Fruit fly (Drosophila melanogaster) whole organism, embryonic: ENCODE data around the gene Ir25a.

ENCODE experiments used
- CG10147 ChIP-seq: fragments of 200-800 bp; sonication (Bioruptor generic); optimal IDR thresholded peaks from 2 replicates; lab custom pipeline; 2019; ENCODE audit warnings: missing biosample characterization, mild to moderate bottlenecking, missing genetic modification characterization, moderate library complexity
- CG10366 ChIP-seq: fragments of 200-800 bp; sonication (Bioruptor generic); IDR thresholded peaks from 2 replicates; pipeline ENCODE4 v1.3.6; 2022; ENCODE audit warnings: missing biosample characterization, missing genetic modification characterization
- CG10959 ChIP-seq: fragments of 200-800 bp; sonication (Bioruptor generic); IDR thresholded peaks from 2 replicates; pipeline ENCODE4 v1.3.6; 2022; ENCODE audit warnings: missing biosample characterization, missing genetic modification characterization
- CG11085 ChIP-seq: fragments of 200-800 bp; sonication (Bioruptor generic); IDR thresholded peaks from 2 replicates; pipeline ENCODE4 v1.3.6; 2022; ENCODE audit warnings: missing biosample characterization, missing genetic modification characterization
- CG12769 ChIP-seq: fragments of 200-800 bp; sonication (Bioruptor generic); optimal IDR thresholded peaks from 2 replicates; lab custom pipeline; 2019; ENCODE audit warnings: missing biosample characterization, mild to moderate bottlenecking, missing genetic modification characterization, moderate library complexity
- CG13624 ChIP-seq: fragments of 200-800 bp; sonication (Bioruptor generic); optimal IDR thresholded peaks from 2 replicates; lab custom pipeline; 2016; ENCODE audit warnings: missing biosample characterization, missing genetic modification characterization
- CG1603 ChIP-seq: fragments of 200-800 bp; sonication (Bioruptor generic); optimal IDR thresholded peaks from 2 replicates; lab custom pipeline; 2019; ENCODE audit warnings: missing biosample characterization, mild to moderate bottlenecking, missing genetic modification characterization, moderate library complexity
- CG18599 ChIP-seq: fragments of 200-800 bp; sonication (Bioruptor generic); optimal IDR thresholded peaks from 3 replicates; lab custom pipeline; 2017; ENCODE audit warnings: missing biosample characterization, missing genetic modification characterization, mild to moderate bottlenecking, moderate library complexity, missing genetic modification reagents
- CG2116 ChIP-seq: fragments of 200-800 bp; sonication (Bioruptor generic); optimal IDR thresholded peaks from 3 replicates; lab custom pipeline; 2018; ENCODE audit warnings: missing biosample characterization, mild to moderate bottlenecking, missing genetic modification characterization
- CG2202 ChIP-seq: fragments of 200-800 bp; sonication (Bioruptor generic); optimal IDR thresholded peaks from 2 replicates; lab custom pipeline; 2018; ENCODE audit warnings: missing biosample characterization, mild to moderate bottlenecking, missing genetic modification characterization
- CG31365 ChIP-seq: fragments of 200-800 bp; sonication (Bioruptor generic); optimal IDR thresholded peaks from 2 replicates; lab custom pipeline; 2018; ENCODE audit warnings: missing biosample characterization, mild to moderate bottlenecking, missing genetic modification characterization
- CG3838 ChIP-seq: fragments of 200-800 bp; sonication (Bioruptor generic); optimal IDR thresholded peaks from 3 replicates; lab custom pipeline; 2016; ENCODE audit warnings: missing biosample characterization, missing genetic modification characterization
- CG3995 ChIP-seq: fragments of 200-800 bp; sonication (Bioruptor generic); optimal IDR thresholded peaks from 3 replicates; lab custom pipeline; 2016; ENCODE audit warnings: missing biosample characterization, missing genetic modification characterization
- CG5245 ChIP-seq: fragments of 200-800 bp; sonication (Bioruptor generic); optimal IDR thresholded peaks from 3 replicates; lab custom pipeline; 2016; ENCODE audit warnings: missing biosample characterization, missing genetic modification characterization
- CG6765 ChIP-seq: fragments of 200-800 bp; sonication (Bioruptor generic); optimal IDR thresholded peaks from 3 replicates; lab custom pipeline; 2017; ENCODE audit warnings: missing biosample characterization, mild to moderate bottlenecking, missing genetic modification characterization
- CG7372 ChIP-seq: fragments of 200-800 bp; sonication (Bioruptor generic); IDR thresholded peaks from 2 replicates; pipeline ENCODE4 v1.3.6; 2022; ENCODE audit warnings: missing biosample characterization, missing genetic modification characterization
- CG7928 ChIP-seq: fragments of 200-800 bp; sonication (Bioruptor generic); optimal IDR thresholded peaks from 2 replicates; lab custom pipeline; 2017; ENCODE audit warnings: missing biosample characterization, mild to moderate bottlenecking, missing genetic modification characterization
- CG8281 ChIP-seq: fragments of 200-800 bp; sonication (Bioruptor generic); optimal IDR thresholded peaks from 2 replicates; lab custom pipeline; 2018; ENCODE audit warnings: missing biosample characterization, mild to moderate bottlenecking, missing genetic modification characterization, moderate library complexity
- CG8478 ChIP-seq: fragments of >200 bp; optimal IDR thresholded peaks from 2 replicates; lab custom pipeline; 2018
- CG8924 ChIP-seq: fragments of 200-800 bp; optimal IDR thresholded peaks from 3 replicates; lab custom pipeline; 2019; ENCODE audit warnings: missing biosample characterization, mild to moderate bottlenecking, missing genetic modification characterization, moderate library complexity
- CG9215 ChIP-seq: fragments of 200-800 bp; sonication (Bioruptor generic); IDR thresholded peaks from 2 replicates; pipeline ENCODE4 v1.3.6; 2022; ENCODE audit warnings: missing biosample characterization, missing genetic modification characterization
- CTCF ChIP-seq: fragments of 200-800 bp; sonication (Bioruptor generic); optimal IDR thresholded peaks from 2 replicates; lab custom pipeline; 2017; ENCODE audit warnings: missing biosample characterization, mild to moderate bottlenecking, missing genetic modification characterization, moderate library complexity
- Dip2 ChIP-seq: fragments of 200-800 bp; sonication (Bioruptor generic); IDR thresholded peaks from 2 replicates; pipeline ENCODE4 v1.3.6; 2022; ENCODE audit warnings: missing biosample characterization, missing genetic modification characterization
- Ets97D ChIP-seq: fragments of 200-800 bp; sonication (Bioruptor generic); optimal IDR thresholded peaks from 3 replicates; lab custom pipeline; 2016; ENCODE audit warnings: missing biosample characterization, missing genetic modification characterization
- Hsf ChIP-seq: fragments of 200-800 bp; sonication (Bioruptor generic); optimal IDR thresholded peaks from 3 replicates; lab custom pipeline; 2016; ENCODE audit warnings: missing biosample characterization, missing genetic modification characterization
- MESR4 ChIP-seq: fragments of 200-800 bp; sonication (Bioruptor generic); optimal IDR thresholded peaks from 2 replicates; lab custom pipeline; 2018; ENCODE audit warnings: missing biosample characterization, mild to moderate bottlenecking, missing genetic modification characterization, moderate library complexity
- Nf-YA ChIP-seq: fragments of 200-800 bp; sonication (Bioruptor generic); IDR thresholded peaks from 2 replicates; pipeline ENCODE4 v1.3.6; 2022; ENCODE audit warnings: missing biosample characterization, missing genetic modification characterization
- NfI ChIP-seq: fragments of 200-800 bp; sonication (Bioruptor generic); optimal IDR thresholded peaks from 3 replicates; lab custom pipeline; 2018; ENCODE audit warnings: missing biosample characterization, mild to moderate bottlenecking, missing genetic modification characterization, moderate library complexity
- Sry-δ ChIP-seq: fragments of 200-800 bp; sonication (Bioruptor generic); optimal IDR thresholded peaks from 2 replicates; lab custom pipeline; 2016; ENCODE audit warnings: missing biosample characterization, missing genetic modification characterization
- bbx ChIP-seq: fragments of 200-800 bp; sonication (Bioruptor generic); IDR thresholded peaks from 2 replicates; pipeline ENCODE4 v1.3.6; 2022; ENCODE audit warnings: missing biosample characterization, missing genetic modification characterization; ENCODE audit not compliant: partially characterized antibody
- crp ChIP-seq, 2 experiments: fragments of 200-800 bp; sonication (Bioruptor generic); optimal IDR thresholded peaks; 2 replicates in 1 of 2; 3 replicates in 1 of 2; lab custom pipeline; 2017; ENCODE audit warnings: missing biosample characterization in 2 of 2, missing genetic modification characterization in 2 of 2, mild to moderate bottlenecking in 1 of 2, moderate library complexity in 1 of 2
- da ChIP-seq: fragments of 200-800 bp; sonication (Bioruptor generic); optimal IDR thresholded peaks from 2 replicates; lab custom pipeline; 2016; ENCODE audit warnings: missing biosample characterization, missing genetic modification characterization
- dimm ChIP-seq: fragments of 200-800 bp; sonication (Bioruptor generic); IDR thresholded peaks from 2 replicates; pipeline ENCODE4 v1.3.6; 2022; ENCODE audit warnings: missing biosample characterization, missing genetic modification characterization
- gcm ChIP-seq: fragments of 200-800 bp; sonication (Bioruptor generic); optimal IDR thresholded peaks from 2 replicates; lab custom pipeline; 2019; ENCODE audit warnings: missing biosample characterization, mild to moderate bottlenecking, missing genetic modification characterization, moderate library complexity
- gsb ChIP-seq: fragments of 200-800 bp; sonication (Bioruptor generic); IDR thresholded peaks from 2 replicates; pipeline ENCODE4 v1.3.6; 2022; ENCODE audit warnings: missing biosample characterization, missing genetic modification characterization
- jumu ChIP-seq: fragments of 200-800 bp; sonication (Bioruptor generic); optimal IDR thresholded peaks from 3 replicates; lab custom pipeline; 2016; ENCODE audit warnings: missing biosample characterization, missing genetic modification characterization
- klu ChIP-seq: fragments of 200-800 bp; sonication (Bioruptor generic); IDR thresholded peaks from 2 replicates; pipeline ENCODE4 v1.3.6; 2022; ENCODE audit warnings: missing biosample characterization, missing genetic modification characterization
- maf-S ChIP-seq: fragments of 200-800 bp; sonication (Bioruptor generic); optimal IDR thresholded peaks from 2 replicates; lab custom pipeline; 2016; ENCODE audit warnings: missing biosample characterization, missing genetic modification characterization
- nmo ChIP-seq: fragments of 200-800 bp; sonication (Bioruptor generic); optimal IDR thresholded peaks from 2 replicates; lab custom pipeline; 2018; ENCODE audit warnings: missing biosample characterization, mild to moderate bottlenecking, missing genetic modification characterization, moderate library complexity
- onecut ChIP-seq: fragments of 200-800 bp; sonication (Bioruptor generic); IDR thresholded peaks from 2 replicates; pipeline ENCODE4 v1.3.6; 2022; ENCODE audit warnings: missing biosample characterization, missing genetic modification characterization
- pb ChIP-seq: fragments of 200-800 bp; sonication (Bioruptor generic); optimal IDR thresholded peaks from 3 replicates; lab custom pipeline; 2016; ENCODE audit warnings: missing biosample characterization, missing genetic modification characterization
- sd ChIP-seq: fragments of 200-800 bp; sonication (Bioruptor generic); optimal IDR thresholded peaks from 3 replicates; lab custom pipeline; 2018; ENCODE audit warnings: missing biosample characterization, mild to moderate bottlenecking, missing genetic modification characterization, moderate library complexity
- slbo ChIP-seq: fragments of 200-800 bp; sonication (Bioruptor generic); IDR thresholded peaks from 2 replicates; pipeline ENCODE4 v1.3.6; 2022; ENCODE audit warnings: missing biosample characterization, missing genetic modification characterization
- sna ChIP-seq: fragments of 200-800 bp; sonication (Bioruptor generic); IDR thresholded peaks from 2 replicates; pipeline ENCODE4 v1.3.6; 2022; ENCODE audit warnings: missing biosample characterization, missing genetic modification characterization; ENCODE audit not compliant: partially characterized antibody
- ssp ChIP-seq: fragments of 200-800 bp; sonication (Bioruptor generic); IDR thresholded peaks from 2 replicates; pipeline ENCODE4 v1.3.6; 2022; ENCODE audit warnings: missing biosample characterization, missing genetic modification characterization
- tll ChIP-seq, 2 experiments: fragments of 200-800 bp in 1 of 2; fragments of >200 bp in 1 of 2; sonication (Bioruptor generic) in 1 of 2; optimal IDR thresholded peaks; 2 replicates each; lab custom pipeline; 2017 to 2019; ENCODE audit warnings: missing biosample characterization in 2 of 2, missing genetic modification characterization in 2 of 2, mild to moderate bottlenecking in 1 of 2, moderate library complexity in 1 of 2
- tna ChIP-seq: fragments of 200-800 bp; sonication (Bioruptor generic); IDR thresholded peaks from 2 replicates; pipeline ENCODE4 v1.3.6; 2022; ENCODE audit warnings: missing biosample characterization, missing genetic modification characterization; ENCODE audit not compliant: partially characterized antibody
- twi ChIP-seq: fragments of 200-800 bp; optimal IDR thresholded peaks from 2 replicates; lab custom pipeline; 2019; ENCODE audit warnings: missing biosample characterization, mild to moderate bottlenecking, missing genetic modification characterization, moderate library complexity
- wek ChIP-seq: fragments of 200-800 bp; sonication (Bioruptor generic); optimal IDR thresholded peaks from 3 replicates; lab custom pipeline; 2018; ENCODE audit warnings: missing biosample characterization, mild to moderate bottlenecking, missing genetic modification characterization, moderate library complexity
- zen2 ChIP-seq: fragments of 200-800 bp; sonication (Bioruptor generic); IDR thresholded peaks from 3 replicates; pipeline ENCODE4 v1.3.6; 2022; ENCODE audit warnings: missing biosample characterization, missing genetic modification characterization; ENCODE audit not compliant: partially characterized antibody

The Ir25a gene

DNA sequence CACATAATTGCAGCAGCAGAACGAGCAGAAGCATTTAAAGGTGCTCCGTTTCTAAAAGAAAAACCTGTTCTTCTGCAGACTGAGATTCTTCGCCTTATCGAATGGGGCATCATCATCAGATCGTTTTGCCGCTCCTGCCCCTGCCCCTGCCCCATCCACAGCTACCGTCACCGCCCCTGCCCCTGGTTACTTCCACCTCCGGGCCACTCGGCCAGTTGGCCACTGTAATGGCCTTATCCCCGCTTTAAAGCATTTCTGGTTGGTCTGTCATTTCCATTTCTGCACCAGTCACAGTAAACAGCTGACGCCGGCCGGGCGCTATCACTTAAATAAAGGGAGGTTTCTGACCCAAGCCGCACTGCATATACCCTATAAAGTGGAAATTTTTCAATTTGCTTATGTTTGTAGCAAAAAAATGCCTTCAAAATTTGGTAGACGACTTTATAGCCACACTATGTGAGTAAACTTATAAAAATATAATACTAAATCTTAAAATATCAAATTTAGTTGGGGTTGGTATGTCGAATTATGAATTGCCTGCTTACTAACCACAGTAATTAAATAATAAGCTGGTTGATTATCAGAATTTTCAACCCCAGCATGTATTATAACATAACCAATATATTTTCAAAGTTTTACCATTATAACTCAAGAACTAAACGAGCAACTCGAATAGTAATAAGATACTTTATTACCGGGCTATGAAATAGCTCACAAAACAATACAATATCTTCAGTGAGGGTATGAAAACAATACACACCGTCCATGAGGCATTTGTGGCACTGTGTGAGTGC lies 24.2 kb downstream of the Ir25a start (continued):
- peak; percentile 37 for TF ChIP-seq CG2116 (GFP tag; lab: Kevin White, UChicago)
- TF ChIP-seq CG10366 (GFP tag; lab: Robert Waterston, UW), result no peak
- no peak for TF ChIP-seq MESR4 (GFP tag; lab: Kevin White, UChicago)
- no peak for TF ChIP-seq zen2 (GFP tag; lab: Robert Waterston, UW)
- TF ChIP-seq Sry-δ, result no peak
- peak; percentile 32 for TF ChIP-seq CG7928
- TF ChIP-seq sd (tag; lab: Kevin White, UChicago), result no peak
- no peak for TF ChIP-seq tna (GFP tag; lab: Robert Waterston, UW)
- TF ChIP-seq CG7372 (GFP tag; lab: Robert Waterston, UW), result no peak
- no peak for TF ChIP-seq gsb
- peak; percentile 36 for TF ChIP-seq CG10147 (GFP tag; lab: Kevin White, UChicago)
- no peak for TF ChIP-seq sna (GFP tag; lab: Robert Waterston, UW)
- TF ChIP-seq CG1603, result no peak
- TF ChIP-seq wek (GFP tag; lab: Kevin White, UChicago), result no peak
- TF ChIP-seq da, result no peak
- TF ChIP-seq Hsf (GFP tag; lab: Kevin White, UChicago), result peak; percentile 48
- no peak for TF ChIP-seq jumu (GFP tag; lab: Kevin White, UChicago)
- no peak for TF ChIP-seq tll (GFP tag; optimal IDR thresholded peaks at IDR 0.05; lab: Kevin White, UChicago)
- TF ChIP-seq maf-S, result no peak
- no peak for TF ChIP-seq CG8478 (lab: Kevin White, UChicago)
- TF ChIP-seq klu (GFP tag; lab: Robert Waterston, UW), result peak; percentile 68; the same call in 1 of the 2 replicates
- TF ChIP-seq dimm (GFP tag; lab: Robert Waterston, UW), result no peak
- TF ChIP-seq nmo (GFP tag; lab: Kevin White, UChicago), result peak; percentile 83
- peak; percentile 29 for TF ChIP-seq Ets97D (GFP tag; lab: Kevin White, UChicago)
- peak; percentile 60 for TF ChIP-seq ssp
- no peak for TF ChIP-seq gcm (GFP tag; lab: Kevin White, UChicago)
- peak; percentile 47 for TF ChIP-seq CG8281 (tag; lab: Kevin White, UChicago)
- peak; percentile 2 for TF ChIP-seq pb (GFP tag; lab: Kevin White, UChicago)
- no peak for TF ChIP-seq bbx
- TF ChIP-seq CG13624, result no peak
- TF ChIP-seq CG6765 (GFP tag; lab: Kevin White, UChicago), result no peak
- peak; percentile 21 for TF ChIP-seq CG12769 (tag; lab: Kevin White, UChicago)
- TF ChIP-seq CG11085 (GFP tag; lab: Robert Waterston, UW), result no peak
- no peak; the same call in 1 of the 2 replicates for TF ChIP-seq CG10959 (GFP tag; lab: Robert Waterston, UW)
- TF ChIP-seq CG5245, result no peak
- TF ChIP-seq onecut (GFP tag; lab: Robert Waterston, UW), result peak; percentile 19; the same call in 1 of the 2 replicates
- TF ChIP-seq twi, result peak; percentile 46
- no peak for TF ChIP-seq Nf-YA (GFP tag; lab: Robert Waterston, UW)
- no peak for TF ChIP-seq CTCF
- TF ChIP-seq Dip2 (GFP tag; lab: Robert Waterston, UW), result no peak
- peak; percentile 14 to 72 for TF ChIP-seq crp (GFP tag; optimal IDR thresholded peaks at IDR 0.05; lab: Kevin White, UChicago)
- TF ChIP-seq CG8924 (tag; lab: Kevin White, UChicago), result peak; percentile 84
- peak; percentile 68 for TF ChIP-seq NfI (GFP tag; lab: Kevin White, UChicago)
- no peak for TF ChIP-seq CG3995 (GFP tag; lab: Kevin White, UChicago)
- TF ChIP-seq slbo (GFP tag; lab: Robert Waterston, UW), result peak; percentile 71
- peak; percentile 32 for TF ChIP-seq CG2202 (tag; lab: Kevin White, UChicago)
- peak; percentile 72 for TF ChIP-seq CG18599
- TF ChIP-seq CG3838 (GFP tag; lab: Kevin White, UChicago), result no peak
- no peak for TF ChIP-seq CG31365 (tag; lab: Kevin White, UChicago)
- 0 out of 2 replicates have a peak, but pooled peaks have one; percentile 21 for TF ChIP-seq CG9215 (GFP tag; lab: Robert Waterston, UW)
